Fruit fly (Drosophila melanogaster) whole organism, wandering third instar larva: Measurements from ENCODE around the gene Cpr76Ba.

Source experiments
- Abd-B ChIP-seq: fragments of >200 bp; optimal IDR thresholded peaks from 2 replicates; lab custom pipeline; 2017; ENCODE audit warnings: missing biosample characterization, missing genetic modification characterization
- CG32264 ChIP-seq: fragments of 200-800 bp; sonication (Bioruptor generic); optimal IDR thresholded peaks from 2 replicates; lab custom pipeline; 2016; ENCODE audit warnings: missing biosample characterization, missing genetic modification characterization
- CrebA ChIP-seq: fragments of 200-800 bp; sonication (Bioruptor generic); optimal IDR thresholded peaks from 2 replicates; lab custom pipeline; 2016; ENCODE audit warnings: missing biosample characterization, mild to moderate bottlenecking, missing genetic modification characterization, borderline replicate concordance
- Dfd ChIP-seq: fragments of >200 bp; optimal IDR thresholded peaks from 2 replicates; lab custom pipeline; 2017; ENCODE audit warnings: missing biosample characterization, missing genetic modification characterization
- HLH106 ChIP-seq: fragments of 200-800 bp; optimal IDR thresholded peaks from 3 replicates; lab custom pipeline; 2019; ENCODE audit warnings: missing biosample characterization, mild to moderate bottlenecking, missing genetic modification characterization, moderate library complexity
- Hnf4 ChIP-seq: fragments of 200-800 bp; sonication (Bioruptor generic); optimal IDR thresholded peaks from 2 replicates; lab custom pipeline; 2016; ENCODE audit warnings: missing biosample characterization, mild to moderate bottlenecking, missing genetic modification characterization
- Hr78 ChIP-seq: fragments of >200 bp; optimal IDR thresholded peaks from 2 replicates; lab custom pipeline; 2017; ENCODE audit warnings: missing biosample characterization, missing genetic modification characterization
- Hr83 ChIP-seq: fragments of 200-300 bp; sonication (Bioruptor generic); optimal IDR thresholded peaks from 2 replicates; lab custom pipeline; 2016; ENCODE audit warnings: missing biosample characterization, mild to moderate bottlenecking, missing genetic modification characterization, moderate library complexity; ENCODE audit not compliant: poor library complexity, severe bottlenecking
- Jra ChIP-seq: sonication (Bioruptor generic); optimal IDR thresholded peaks from 2 replicates; lab custom pipeline; 2016; ENCODE audit warnings: missing biosample characterization, missing genetic modification characterization
- Mio ChIP-seq: sonication (Bioruptor generic); optimal IDR thresholded peaks from 2 replicates; lab custom pipeline; 2016; ENCODE audit warnings: missing biosample characterization, missing genetic modification characterization
- Myc ChIP-seq: fragments of >200 bp; optimal IDR thresholded peaks from 2 replicates; lab custom pipeline; 2017
- N ChIP-seq: fragments of >200 bp; optimal IDR thresholded peaks from 2 replicates; lab custom pipeline; 2018; ENCODE audit warnings: missing biosample characterization, missing external identifiers, missing genetic modification characterization
- OdsH ChIP-seq: fragments of 200-800 bp; sonication (Bioruptor generic); optimal IDR thresholded peaks from 2 replicates; lab custom pipeline; 2016; ENCODE audit warnings: missing biosample characterization, mild to moderate bottlenecking, missing genetic modification characterization
- Rel ChIP-seq, 2 experiments: fragments of 200-800 bp; sonication (Bioruptor generic) in 1 of 2; optimal IDR thresholded peaks; 2 replicates in 1 of 2; 3 replicates in 1 of 2; lab custom pipeline; 2016 to 2019; ENCODE audit warnings: mild to moderate bottlenecking in 2 of 2, missing biosample characterization in 2 of 2, missing genetic modification characterization in 2 of 2, moderate library complexity in 1 of 2
- Sp1 ChIP-seq: fragments of 200-800 bp; sonication (Bioruptor generic); optimal IDR thresholded peaks from 3 replicates; lab custom pipeline; 2019; ENCODE audit warnings: missing biosample characterization, mild to moderate bottlenecking, missing genetic modification characterization, moderate library complexity
- br ChIP-seq: fragments of 200-800 bp; sonication (Bioruptor generic); optimal IDR thresholded peaks from 2 replicates; lab custom pipeline; 2016; ENCODE audit warnings: missing biosample characterization, missing genetic modification characterization
- dl ChIP-seq, 2 experiments: fragments of 175-275, 200-275 bp in 1 of 2; fragments of 200-275 bp in 1 of 2; sonication (Bioruptor generic); optimal IDR thresholded peaks; lab custom pipeline; 2018; ENCODE audit warnings: mild to moderate bottlenecking in 2 of 2, missing biosample characterization in 2 of 2, missing genetic modification characterization in 2 of 2, moderate library complexity in 2 of 2; ENCODE audit not compliant: partially characterized antibody in 2 of 2, insufficient read depth in 1 of 2
- dmrt93B ChIP-seq: fragments of 200-800 bp; sonication (Bioruptor generic); optimal IDR thresholded peaks from 2 replicates; lab custom pipeline; 2018; ENCODE audit warnings: missing biosample characterization, mild to moderate bottlenecking, missing genetic modification characterization
- ey ChIP-seq: fragments of 200-800 bp; sonication (Bioruptor generic); optimal IDR thresholded peaks from 2 replicates; lab custom pipeline; 2016; ENCODE audit warnings: missing biosample characterization, missing genetic modification characterization
- foxo ChIP-seq, 2 experiments: fragments of 200-800 bp; sonication (Bioruptor generic); optimal IDR thresholded peaks; 2 replicates in 1 of 2; 3 replicates in 1 of 2; lab custom pipeline; 2016 to 2017; ENCODE audit warnings: missing biosample characterization in 2 of 2, missing genetic modification characterization in 2 of 2
- fru ChIP-seq: fragments of 200-800 bp; sonication (Bioruptor generic); optimal IDR thresholded peaks from 3 replicates; lab custom pipeline; 2016; ENCODE audit warnings: missing biosample characterization, mild to moderate bottlenecking, missing genetic modification characterization
- h ChIP-seq: fragments of 200-800 bp; sonication (Bioruptor generic); optimal IDR thresholded peaks from 3 replicates; lab custom pipeline; 2016; ENCODE audit warnings: missing biosample characterization, mild to moderate bottlenecking, missing genetic modification characterization
- jim ChIP-seq: fragments of 175-275, 200-325 bp; sonication (Bioruptor generic); optimal IDR thresholded peaks from 2 replicates; lab custom pipeline; 2016; ENCODE audit warnings: missing biosample characterization, mild to moderate bottlenecking, missing genetic modification characterization
- lola ChIP-seq: fragments of >200 bp; optimal IDR thresholded peaks from 2 replicates; lab custom pipeline; 2017; ENCODE audit warnings: missing biosample characterization, missing genetic modification characterization
- psq ChIP-seq: fragments of 200-800 bp; sonication (Bioruptor generic); optimal IDR thresholded peaks from 3 replicates; lab custom pipeline; 2017; ENCODE audit warnings: missing biosample characterization, mild to moderate bottlenecking, missing genetic modification characterization, moderate library complexity
- rgr ChIP-seq: fragments of 200-800 bp; sonication (Bioruptor generic); optimal IDR thresholded peaks from 3 replicates; lab custom pipeline; 2016; ENCODE audit warnings: missing biosample characterization, mild to moderate bottlenecking, missing genetic modification characterization
- sage ChIP-seq: fragments of 200-800 bp; sonication (Bioruptor generic); optimal IDR thresholded peaks from 2 replicates; lab custom pipeline; 2016; ENCODE audit warnings: missing biosample characterization, mild to moderate bottlenecking, missing genetic modification characterization
- sv ChIP-seq: fragments of 200-800 bp; sonication (Bioruptor generic); optimal IDR thresholded peaks from 3 replicates; lab custom pipeline; 2016; ENCODE audit warnings: missing biosample characterization, missing genetic modification characterization
- usp ChIP-seq: fragments of >200 bp; optimal IDR thresholded peaks from 2 replicates; lab custom pipeline; 2017; ENCODE audit warnings: missing biosample characterization, missing genetic modification characterization
- woc ChIP-seq: sonication (Bioruptor generic); optimal IDR thresholded peaks from 2 replicates; lab custom pipeline; 2016; ENCODE audit warnings: missing biosample characterization, mild to moderate bottlenecking, missing genetic modification characterization

The Cpr76Ba gene

DNA sequence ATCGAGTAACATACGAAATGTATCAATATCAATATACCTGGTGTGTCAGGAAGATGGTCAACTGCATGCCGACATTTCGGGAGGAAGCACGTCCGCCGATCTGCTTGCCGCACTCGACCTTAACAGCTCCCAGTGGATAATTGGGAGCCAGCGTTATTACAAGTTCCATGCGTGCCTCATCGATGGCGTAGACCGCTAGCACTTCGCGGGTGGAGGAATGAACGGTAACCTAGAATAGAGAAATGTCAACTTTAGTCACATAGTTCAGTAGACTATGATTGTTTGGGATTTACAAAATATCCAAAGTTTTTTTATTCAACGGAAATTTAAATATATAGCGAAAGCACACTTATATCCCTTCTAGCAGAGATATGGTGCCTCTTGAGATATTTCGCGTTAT is 26.7 kb upstream of the Cpr76Ba start, which contains the start of the genes CG46435 and Rcd7:
Gene CG46435 (plus strand): TSS at position 301 of the 400 bp plus-strand sequence.
Gene Rcd7 (plus strand): TSS at position 301 of the 400 bp plus-strand sequence.
- TF ChIP-seq Hnf4 (GFP tag; lab: Kevin White, UChicago) (no peak), Hr78 (GFP tag; lab: Kevin White, UChicago) (no peak), h (GFP tag; lab: Kevin White, UChicago) (no peak), woc (no peak), Jra (no peak), psq (no peak), usp (no peak), Sp1 (no peak), foxo (GFP tag; optimal IDR thresholded peaks at IDR 0.05; lab: Kevin White, UChicago) (no peak), sv (GFP tag; lab: Kevin White, UChicago) (no peak), Dfd (GFP tag; lab: Kevin White, UChicago) (no peak), CrebA (GFP tag; lab: Kevin White, UChicago) (no peak), dmrt93B (GFP tag; lab: Kevin White, UChicago) (no peak), rgr (no peak), HLH106 (tag; lab: Kevin White, UChicago) (no peak)

DNA sequence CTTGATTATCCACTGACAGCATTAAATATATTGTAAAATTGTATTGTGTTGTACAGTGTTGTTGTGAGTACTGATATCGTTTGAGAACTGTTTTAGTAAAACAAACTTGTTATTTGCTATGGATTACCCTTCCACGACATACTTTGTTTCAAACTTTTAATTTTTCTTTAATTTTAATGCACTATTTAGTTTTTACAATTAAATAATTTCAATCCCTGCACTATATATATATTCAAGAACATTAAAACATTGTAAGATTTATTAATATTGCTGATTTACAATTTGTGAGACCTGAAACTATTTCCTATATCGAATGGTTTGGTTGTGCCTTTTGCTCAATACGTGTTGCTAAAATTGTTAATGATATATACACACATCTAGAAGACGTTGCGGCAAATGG is 26.0 kb upstream of the Cpr76Ba start, which contains the start of the genes CG46434 and Dred:
Gene CG46434 (minus strand): TSS at position 101 of the 400 bp plus-strand sequence.
Gene Dred (minus strand): TSS at position 101 of the 400 bp plus-strand sequence.
- no peak for TF ChIP-seq woc

DNA sequence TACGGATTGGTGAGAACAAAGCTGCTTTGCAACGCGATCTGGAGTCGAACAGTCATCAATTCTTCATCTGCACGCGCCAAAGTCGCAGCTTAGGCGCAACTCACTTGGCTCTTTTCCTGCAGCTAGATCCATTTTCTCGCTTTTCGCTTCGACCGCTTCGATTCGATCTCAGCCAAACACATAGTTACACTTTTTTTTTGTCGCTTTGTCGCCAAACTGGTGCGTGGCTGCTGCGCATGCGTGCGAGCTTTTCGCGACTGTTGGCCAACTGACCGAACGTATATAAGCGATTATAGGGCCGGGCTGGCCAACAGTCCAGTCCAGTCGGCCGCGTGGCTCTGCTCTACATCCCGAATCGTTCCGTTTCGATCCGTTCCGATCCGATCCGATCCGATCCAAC is 14.3 kb upstream of the Cpr76Ba start, which contains the start of gene Cpr76Bd:
Gene Cpr76Bd (plus strand): TSS at position 301 of the 400 bp plus-strand sequence.
- TF ChIP-seq h (GFP tag; lab: Kevin White, UChicago) = no peak
- TF ChIP-seq Myc (lab: Kevin White, UChicago) = no peak
- TF ChIP-seq sage = no peak
- no peak for TF ChIP-seq ey (GFP tag; lab: Kevin White, UChicago)
- no peak for TF ChIP-seq HLH106 (tag; lab: Kevin White, UChicago)
- no peak for TF ChIP-seq Hnf4 (GFP tag; lab: Kevin White, UChicago)
- no peak for TF ChIP-seq dmrt93B (GFP tag; lab: Kevin White, UChicago)
- TF ChIP-seq CG32264 (GFP tag; lab: Kevin White, UChicago) = no peak
- TF ChIP-seq Hr83 (GFP tag; lab: Kevin White, UChicago) = no peak
- TF ChIP-seq OdsH = no peak
- no peak for TF ChIP-seq rgr
- no peak for TF ChIP-seq br (GFP tag; lab: Kevin White, UChicago)
- TF ChIP-seq Rel (GFP tag; optimal IDR thresholded peaks at IDR 0.05; lab: Kevin White, UChicago) = no peak
- no peak for TF ChIP-seq Rel (tag; optimal IDR thresholded peaks at IDR 0.05; lab: Kevin White, UChicago)

- TF ChIP-seq Hnf4 (GFP tag; lab: Kevin White, UChicago) = no peak
- TF ChIP-seq, all 38 proteins: peak for 0
Observed at dm6 chr3L:19528547-19528946, 10.4 kb upstream of the Cpr76Ba start.

DNA sequence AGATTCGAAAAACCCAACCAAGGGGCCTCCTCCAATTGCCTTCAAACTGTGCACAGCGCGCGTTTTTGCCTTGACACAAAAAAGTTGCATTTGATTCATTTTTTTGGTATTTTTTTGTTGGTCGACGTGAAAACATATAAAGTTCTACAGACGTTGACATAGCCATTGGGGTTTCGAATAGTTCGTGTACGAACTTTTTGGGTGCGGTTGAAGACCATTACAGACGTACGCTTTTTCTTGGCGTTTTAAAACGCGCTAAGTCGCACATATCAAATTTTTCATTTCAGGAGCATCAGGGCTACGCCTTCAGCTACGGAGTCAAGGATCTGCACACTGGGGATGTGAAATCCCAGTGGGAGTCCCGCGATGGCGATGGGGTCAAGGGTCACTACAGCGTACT is 7.6 kb upstream of the Cpr76Ba start:
- TF ChIP-seq Myc (lab: Kevin White, UChicago) (no peak), fru (GFP tag; lab: Kevin White, UChicago) (no peak), foxo (GFP tag; optimal IDR thresholded peaks at IDR 0.05; lab: Kevin White, UChicago) (no peak), Abd-B (no peak), Hr83 (GFP tag; lab: Kevin White, UChicago) (no peak), Mio (GFP tag; lab: Kevin White, UChicago) (no peak), CG32264 (GFP tag; lab: Kevin White, UChicago) (no peak), Sp1 (no peak), h (GFP tag; lab: Kevin White, UChicago) (no peak), lola (GFP tag; lab: Kevin White, UChicago) (no peak), dl (GFP tag; optimal IDR thresholded peaks at IDR 0.05; lab: Kevin White, UChicago; ENCODE audit: insufficient read depth in 1 of 2, partially characterized antibody in 2 of 2) (no peak), jim (GFP tag; lab: Kevin White, UChicago) (no peak), N (GFP tag; lab: Kevin White, UChicago) (no peak), br (GFP tag; lab: Kevin White, UChicago) (no peak), Hnf4 (GFP tag; lab: Kevin White, UChicago) (no peak), dmrt93B (GFP tag; lab: Kevin White, UChicago) (no peak)
